Worm (Caenorhabditis elegans) whole organism, L1 larva: ENCODE measurements around the gene str-240.

Experiments used
- fkh-4 ChIP-seq: sonication (generic microtip); optimal IDR thresholded peaks from 2 replicates; lab custom pipeline; 2016; ENCODE audit warnings: missing compliant biosample characterization, missing genetic modification characterization, borderline replicate concordance
- lin-14 ChIP-seq: fragments of 200-800 bp; sonication (Bioruptor generic); optimal IDR thresholded peaks from 2 replicates; lab custom pipeline; 2018; ENCODE audit warnings: mild to moderate bottlenecking, missing genetic modification characterization, moderate library complexity, missing compliant biosample characterization
- lin-39 ChIP-seq: fragments of 150-350 bp; optimal IDR thresholded peaks from 2 replicates; lab custom pipeline; 2014; ENCODE audit warnings: missing biosample characterization, missing genetic modification reagents, missing genetic modification characterization
- lsy-2 ChIP-seq, 2 experiments: fragments of 150-350 bp; optimal IDR thresholded peaks; 2 replicates each; lab custom pipeline; 2014; ENCODE audit warnings: missing biosample characterization in 2 of 2, missing genetic modification characterization in 2 of 2
- mep-1 ChIP-seq: fragments of 150-350 bp; optimal IDR thresholded peaks from 2 replicates; lab custom pipeline; 2014; ENCODE audit warnings: missing biosample characterization, missing genetic modification characterization
- nhr-85 ChIP-seq: sonication (generic microtip); peaks from one replicate; lab custom pipeline; 2016; ENCODE audit warnings: missing genetic modification characterization, inconsistent platforms, missing compliant biosample characterization
- pag-3 ChIP-seq: sonication (generic microtip); optimal IDR thresholded peaks from 2 replicates; lab custom pipeline; 2017; ENCODE audit warnings: missing genetic modification characterization, mild to moderate bottlenecking, missing compliant biosample characterization, antibody characterized with exemption, borderline replicate concordance; ENCODE audit not compliant: insufficient read depth
- rnt-1 ChIP-seq: sonication (generic microtip); optimal IDR thresholded peaks from 2 replicates; lab custom pipeline; 2016; ENCODE audit warnings: mild to moderate bottlenecking, missing genetic modification characterization, moderate library complexity, missing compliant biosample characterization

ce11 chrV:1547843-1548242, 26.1 kb upstream of the str-240 start, which contains the start of gene F52F10.2:
- no peak for TF ChIP-seq lin-14 (GFP tag; lab: Kevin White, UChicago)
- no peak for TF ChIP-seq lin-39 (tag; lab: Kevin White, UChicago)
- TF ChIP-seq nhr-85: no peak
- no peak for TF ChIP-seq mep-1 (tag; lab: Kevin White, UChicago)
- TF ChIP-seq fkh-4: no peak
- no peak for TF ChIP-seq pag-3 (tag; lab: Kevin White, UChicago)
- TF ChIP-seq lsy-2 (tag; optimal IDR thresholded peaks at IDR 0.05; lab: Kevin White, UChicago): no peak
- no peak for TF ChIP-seq rnt-1 (tag; lab: Kevin White, UChicago)
